Worm (Caenorhabditis elegans) whole organism, L4/young adult: ENCODE results near the gene hsp-12.6.

Experiments used
- W03F9.2 ChIP-seq: fragments of 150-350 bp; optimal IDR thresholded peaks from 2 replicates; lab custom pipeline; 2014; ENCODE audit warnings: missing biosample characterization, missing genetic modification characterization
- dao-5 ChIP-seq: sonication (generic microtip); optimal IDR thresholded peaks from 2 replicates; lab custom pipeline; 2016; ENCODE audit warnings: missing genotype, missing genetic modification characterization, moderate library complexity, missing compliant biosample characterization
- him-1 ChIP-seq: sonication (generic microtip); optimal IDR thresholded peaks from 2 replicates; lab custom pipeline; 2016; ENCODE audit warnings: missing genotype, missing genetic modification reagents, missing genetic modification characterization, missing compliant biosample characterization

ce11 chrIV:9441391-9441790 is 5.6 kb downstream of the hsp-12.6 start:
- TF ChIP-seq dao-5 (no peak), him-1 (no peak), W03F9.2 (tag; lab: Kevin White, UChicago) (no peak)
